Fruit fly (Drosophila melanogaster): ENCODE results near the gene sl.

Gene sl

dm6 chrX:16391397-16391796 is 41.3 kb downstream of the sl start, which contains the start of the genes TH1 and mei-41 (continued):
- TF ChIP-seq klu (GFP tag; IDR thresholded peaks at IDR 0.05), result peak; percentile 91
- TF ChIP-seq Camta (GFP tag; optimal IDR thresholded peaks at IDR 0.05), result peak; percentile 41
- TF ChIP-seq CG7357 (GFP tag; IDR thresholded peaks at IDR 0.05), result peak; percentile 100
- peak; percentile 42 for TF ChIP-seq amos (GFP tag; IDR thresholded peaks at IDR 0.05; ENCODE audit: partially characterized antibody)
- peak in 1 of 2 experiments; percentile 91 for TF ChIP-seq bsh (GFP tag; optimal IDR thresholded peaks at IDR 0.05)
- peak; percentile 95 for TF ChIP-seq sisA (GFP tag; IDR thresholded peaks at IDR 0.05)
- TF ChIP-seq az2 (GFP tag; optimal IDR thresholded peaks at IDR 0.05), result peak; percentile 84
- peak; percentile 7 for TF ChIP-seq fu2 (GFP tag; optimal IDR thresholded peaks at IDR 0.05)
- TF ChIP-seq CG10543 (GFP tag; optimal IDR thresholded peaks at IDR 0.05), result no peak
- TF ChIP-seq CG13123 (GFP tag; optimal IDR thresholded peaks at IDR 0.05), result no peak
- TF ChIP-seq CG2889 (GFP tag; IDR thresholded peaks at IDR 0.05), result peak; percentile 91

- TF ChIP-seq Nf-YB (GFP tag; optimal IDR thresholded peaks at IDR 0.05) (peak; percentile 50), Sin3A (optimal IDR thresholded peaks at IDR 0.05) (no peak), CG31388 (GFP tag; optimal IDR thresholded peaks at IDR 0.05) (no peak), CG13894 (tag; optimal IDR thresholded peaks at IDR 0.05) (no peak), CG10147 (GFP tag; optimal IDR thresholded peaks at IDR 0.05) (no peak), HLHmδ (GFP tag; optimal IDR thresholded peaks at IDR 0.05) (no peak), shn (GFP tag; optimal IDR thresholded peaks at IDR 0.05) (no peak), kah (GFP tag; optimal IDR thresholded peaks at IDR 0.05) (peak; percentile 33), CG17802 (tag; optimal IDR thresholded peaks at IDR 0.05) (peak; percentile 12), so (GFP tag; IDR thresholded peaks at IDR 0.05) (peak; percentile 85), D19A (tag; optimal IDR thresholded peaks at IDR 0.05) (peak; percentile 90), Asciz (GFP tag; optimal IDR thresholded peaks at IDR 0.05) (peak; percentile 78), crc (GFP tag; optimal IDR thresholded peaks at IDR 0.05) (no peak), CG4404 (GFP tag; IDR thresholded peaks at IDR 0.05) (0 out of 2 replicates have a peak, but pooled peaks have one; percentile 11), Blimp-1 (GFP tag; optimal IDR thresholded peaks at IDR 0.05) (no peak), CG13123 (GFP tag; optimal IDR thresholded peaks at IDR 0.05) (no peak), Eip74EF (GFP tag; optimal IDR thresholded peaks at IDR 0.05) (peak in 1 of 2 experiments; percentile 74), sna (GFP tag; IDR thresholded peaks at IDR 0.05; ENCODE audit: partially characterized antibody) (no peak), CG12104 (GFP tag; optimal IDR thresholded peaks at IDR 0.05) (peak; percentile 63), CG18619 (GFP tag; optimal IDR thresholded peaks at IDR 0.05) (peak; percentile 75), CG11695 (GFP tag; IDR thresholded peaks at IDR 0.05) (peak; percentile 80; the same call in 2 of the 3 replicates), gsb (GFP tag; IDR thresholded peaks at IDR 0.05) (peak; percentile 69), ewg (GFP tag; optimal IDR thresholded peaks at IDR 0.05) (peak; percentile 56), CG7271 (tag; optimal IDR thresholded peaks at IDR 0.05) (no peak), gt (GFP tag; IDR thresholded peaks at IDR 0.05) (no peak), mam (GFP tag; optimal IDR thresholded peaks at IDR 0.05) (peak; percentile 75), CG34224 (GFP tag; IDR thresholded peaks at IDR 0.05; ENCODE audit: partially characterized antibody) (no peak), ttk (GFP tag; IDR thresholded peaks at IDR 0.05) (peak; percentile 68), MTF-1 (GFP tag; optimal IDR thresholded peaks at IDR 0.05; ENCODE audit: borderline replicate concordance) (peak; percentile 47), sc (optimal IDR thresholded peaks at IDR 0.05) (no peak), sc (GFP tag; optimal IDR thresholded peaks at IDR 0.05) (no peak), bsh (GFP tag; optimal IDR thresholded peaks at IDR 0.05) (peak in 1 of 2 experiments; percentile 80), CG13296 (GFP tag; optimal IDR thresholded peaks at IDR 0.05) (peak; percentile 71), CG11560 (tag; IDR thresholded peaks at IDR 0.05) (no peak), lab (GFP tag; optimal IDR thresholded peaks at IDR 0.05) (peak; percentile 91), CG1233 (GFP tag; optimal IDR thresholded peaks at IDR 0.05) (peak; percentile 60), CG6689 (GFP tag; IDR thresholded peaks at IDR 0.05) (peak; percentile 78), CG14667 (GFP tag; IDR thresholded peaks at IDR 0.05) (peak; percentile 60), CG1603 (tag; optimal IDR thresholded peaks at IDR 0.05) (no peak)
Measured at dm6 chrX:16403811-16404420, 53.8 kb downstream of the sl start.

All from whole organism, embryonic.